Fruit fly (Drosophila melanogaster): ENCODE data around the gene zormin.
A peak's percentile ranks its signal among the peaks of the same experiment; 100 is the strongest.

zormin gene

DNA sequence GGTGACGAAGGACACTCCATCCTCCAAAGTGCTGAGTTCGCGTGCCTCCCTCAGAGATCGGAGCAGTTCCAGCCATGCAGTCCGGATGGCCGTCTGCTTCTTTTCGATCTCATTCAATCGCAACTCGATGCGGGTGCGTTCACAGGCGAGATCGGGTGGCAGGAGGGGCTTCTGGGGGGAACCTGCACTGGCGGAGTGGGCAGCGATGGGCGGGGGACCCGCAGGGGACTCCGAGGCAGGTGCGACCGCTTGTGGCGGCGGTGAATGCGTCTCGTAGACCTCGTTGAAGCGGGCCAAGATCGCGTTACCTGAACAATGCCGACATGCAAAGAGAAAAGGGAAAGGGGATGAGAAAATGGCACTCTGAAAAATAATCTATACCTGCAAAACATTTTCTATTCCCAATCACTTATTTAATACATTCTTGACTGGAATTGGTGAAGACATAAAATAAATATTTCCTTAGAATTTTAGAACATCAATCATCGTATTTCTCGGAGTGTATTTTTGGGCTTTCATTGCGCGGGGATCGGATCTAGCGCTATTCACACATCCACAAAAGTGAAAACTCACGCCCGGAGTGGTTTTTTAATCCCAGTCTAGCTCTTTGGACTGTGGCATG, 7.3 kb upstream of the zormin start (continued):
- TF ChIP-seq pho (GFP tag; optimal IDR thresholded peaks at IDR 0.05) (no peak), knrl (GFP tag; IDR thresholded peaks at IDR 0.05; ENCODE audit: partially characterized antibody) (no peak), psq (GFP tag; optimal IDR thresholded peaks at IDR 0.05) (no peak), CG11093 (GFP tag; IDR thresholded peaks at IDR 0.05) (peak; percentile 58), CG9437 (GFP tag; optimal IDR thresholded peaks at IDR 0.05) (no peak), CG2712 (tag; optimal IDR thresholded peaks at IDR 0.05) (peak; percentile 83), GATAe (GFP tag; conservative IDR thresholded peaks at IDR 0.05) (no peak), pan (optimal IDR thresholded peaks at IDR 0.05) (no peak), pan (GFP tag; optimal IDR thresholded peaks at IDR 0.05 in 1 of 2, IDR thresholded peaks at IDR 0.05 in 1 of 2) (no peak), emc (GFP tag; optimal IDR thresholded peaks at IDR 0.05) (no peak), Hmx (GFP tag; optimal IDR thresholded peaks at IDR 0.05) (no peak), yki (optimal IDR thresholded peaks at IDR 0.05) (no peak), CG30403 (GFP tag; optimal IDR thresholded peaks at IDR 0.05) (peak; percentile 41), crp (GFP tag; optimal IDR thresholded peaks at IDR 0.05) (no peak), az2 (GFP tag; optimal IDR thresholded peaks at IDR 0.05) (peak; percentile 35), amos (GFP tag; IDR thresholded peaks at IDR 0.05; ENCODE audit: partially characterized antibody) (no peak), Bteb2 (GFP tag; optimal IDR thresholded peaks at IDR 0.05) (no peak), CG9609 (GFP tag; optimal IDR thresholded peaks at IDR 0.05) (no peak), kni (GFP tag; optimal IDR thresholded peaks at IDR 0.05) (peak; percentile 75), slp2 (GFP tag; optimal IDR thresholded peaks at IDR 0.05) (no peak), Doc3 (GFP tag; IDR thresholded peaks at IDR 0.05; ENCODE audit: partially characterized antibody) (no peak), CG9817 (tag; optimal IDR thresholded peaks at IDR 0.05) (no peak), CG6272 (GFP tag; IDR thresholded peaks at IDR 0.05) (no peak), NC2α (GFP tag; optimal IDR thresholded peaks at IDR 0.05) (no peak), seq (GFP tag; IDR thresholded peaks at IDR 0.05) (no peak), Mad (GFP tag; optimal IDR thresholded peaks at IDR 0.05) (no peak), CG31365 (tag; optimal IDR thresholded peaks at IDR 0.05) (no peak), Kr (GFP tag; optimal IDR thresholded peaks at IDR 0.05) (no peak), usp (GFP tag; optimal IDR thresholded peaks at IDR 0.05) (no peak), Sin3A (optimal IDR thresholded peaks at IDR 0.05) (no peak), Ada2b (GFP tag; IDR thresholded peaks at IDR 0.05) (0 out of 2 replicates have a peak, but pooled peaks have one; percentile 24), CG13624 (GFP tag; optimal IDR thresholded peaks at IDR 0.05) (no peak), CG11398 (GFP tag; optimal IDR thresholded peaks at IDR 0.05) (no peak), ems (GFP tag; optimal IDR thresholded peaks at IDR 0.05) (no peak), CG30020 (tag; optimal IDR thresholded peaks at IDR 0.05) (no peak), Ssrp (tag; optimal IDR thresholded peaks at IDR 0.05) (peak; percentile 55), CG31388 (GFP tag; optimal IDR thresholded peaks at IDR 0.05) (no peak), btn (GFP tag; optimal IDR thresholded peaks at IDR 0.05) (no peak), MTF-1 (GFP tag; optimal IDR thresholded peaks at IDR 0.05; ENCODE audit: borderline replicate concordance) (no peak), Dad (GFP tag; optimal IDR thresholded peaks at IDR 0.05) (no peak), CG9797 (GFP tag; optimal IDR thresholded peaks at IDR 0.05) (no peak), CG10366 (GFP tag; IDR thresholded peaks at IDR 0.05) (peak; percentile 42; the same call in 1 of the 2 replicates), CG6854 (GFP tag; optimal IDR thresholded peaks at IDR 0.05) (no peak), CG4820 (GFP tag; optimal IDR thresholded peaks at IDR 0.05) (peak; percentile 42), Trl (optimal IDR thresholded peaks at IDR 0.05) (no peak), Trl (GFP tag; optimal IDR thresholded peaks at IDR 0.05) (no peak), ind (GFP tag; optimal IDR thresholded peaks at IDR 0.05) (peak; percentile 30), Lhr (GFP tag; optimal IDR thresholded peaks at IDR 0.05) (no peak), hbn (GFP tag; IDR thresholded peaks at IDR 0.05; ENCODE audit: partially characterized antibody) (no peak), Hsf (GFP tag; optimal IDR thresholded peaks at IDR 0.05) (peak; percentile 29), CG2120 (GFP tag; optimal IDR thresholded peaks at IDR 0.05) (no peak), vfl (GFP tag; optimal IDR thresholded peaks at IDR 0.05) (no peak), CG2116 (GFP tag; optimal IDR thresholded peaks at IDR 0.05) (no peak)

Measured in whole organism, embryonic.